Fruit fly (Drosophila melanogaster) whole organism, embryonic: ENCODE results near the gene mRpL48.
A peak's percentile ranks its signal among the peaks of the same experiment; 100 is the strongest.

Source experiments
- ATbp ChIP-seq: fragments of 200-800 bp; sonication (Bioruptor generic); optimal IDR thresholded peaks from 2 replicates; lab custom pipeline; 2017; ENCODE audit warnings: missing biosample characterization, mild to moderate bottlenecking, missing genetic modification characterization, missing genetic modification reagents
- Awh ChIP-seq: fragments of 200-800 bp; sonication (Bioruptor generic); IDR thresholded peaks from 2 replicates; pipeline ENCODE4, ENCODE4 v1.3.6; 2022; ENCODE audit warnings: missing biosample characterization, missing genetic modification characterization
- C15 ChIP-seq: fragments of 200-800 bp; sonication (Bioruptor generic); IDR thresholded peaks from 3 replicates; pipeline ENCODE4 v1.3.6; 2022; ENCODE audit warnings: missing biosample characterization, missing genetic modification characterization
- CG1024 ChIP-seq: fragments of 200-800 bp; sonication (Bioruptor generic); IDR thresholded peaks from 2 replicates; pipeline ENCODE4 v1.3.6; 2022; ENCODE audit warnings: missing biosample characterization, missing genetic modification characterization
- CG10543 ChIP-seq: fragments of 200-800 bp; sonication (Bioruptor generic); optimal IDR thresholded peaks from 3 replicates; lab custom pipeline; 2017; ENCODE audit warnings: missing biosample characterization, mild to moderate bottlenecking, missing genetic modification characterization, moderate library complexity
- CG11085 ChIP-seq: fragments of 200-800 bp; sonication (Bioruptor generic); IDR thresholded peaks from 2 replicates; pipeline ENCODE4 v1.3.6; 2022; ENCODE audit warnings: missing biosample characterization, missing genetic modification characterization
- CG11247 ChIP-seq: fragments of 200-800 bp; sonication (Bioruptor generic); IDR thresholded peaks from 2 replicates; pipeline ENCODE4 v1.3.6; 2022; ENCODE audit warnings: missing biosample characterization, missing genetic modification characterization
- CG12744 ChIP-seq: fragments of 200-800 bp; sonication (Bioruptor generic); optimal IDR thresholded peaks from 2 replicates; lab custom pipeline; 2016; ENCODE audit warnings: missing biosample characterization, missing genetic modification characterization
- CG13775 ChIP-seq: fragments of 200-800 bp; sonication (Bioruptor generic); optimal IDR thresholded peaks from 3 replicates; lab custom pipeline; 2017; ENCODE audit warnings: missing biosample characterization, mild to moderate bottlenecking, missing genetic modification characterization
- CG1647 ChIP-seq: fragments of 200-800 bp; sonication (Bioruptor generic); optimal IDR thresholded peaks from 3 replicates; lab custom pipeline; 2016; ENCODE audit warnings: missing biosample characterization, missing genetic modification characterization
- CG16863 ChIP-seq: fragments of 200-800 bp; sonication (Bioruptor generic); optimal IDR thresholded peaks from 3 replicates; lab custom pipeline; 2016; ENCODE audit warnings: missing biosample characterization, missing genetic modification characterization
- CG17359 ChIP-seq: fragments of 200-800 bp; sonication (Bioruptor generic); optimal IDR thresholded peaks from 3 replicates; lab custom pipeline; 2018; ENCODE audit warnings: missing biosample characterization, mild to moderate bottlenecking, missing genetic modification characterization, moderate library complexity
- CG18619 ChIP-seq: fragments of 200-800 bp; sonication (Bioruptor generic); optimal IDR thresholded peaks from 3 replicates; lab custom pipeline; 2017; ENCODE audit warnings: missing biosample characterization, mild to moderate bottlenecking, missing genetic modification characterization
- CG2678 ChIP-seq: fragments of 200-800 bp; sonication (Bioruptor generic); optimal IDR thresholded peaks from 3 replicates; lab custom pipeline; 2019; ENCODE audit warnings: missing biosample characterization, mild to moderate bottlenecking, missing genetic modification characterization, moderate library complexity
- CG4404 ChIP-seq: fragments of 200-800 bp; sonication (Bioruptor generic); IDR thresholded peaks from 2 replicates; pipeline ENCODE4 v1.3.6; 2022; ENCODE audit warnings: missing biosample characterization, missing genetic modification characterization
- CG5245 ChIP-seq: fragments of 200-800 bp; sonication (Bioruptor generic); optimal IDR thresholded peaks from 3 replicates; lab custom pipeline; 2016; ENCODE audit warnings: missing biosample characterization, missing genetic modification characterization
- CG5953 ChIP-seq: fragments of 200-800 bp; sonication (Bioruptor generic); IDR thresholded peaks from 2 replicates; pipeline ENCODE4 v1.3.6; 2022; ENCODE audit warnings: missing biosample characterization, missing genetic modification characterization
- CG6683 ChIP-seq: fragments of 200-800 bp; sonication (Bioruptor generic); optimal IDR thresholded peaks from 2 replicates; lab custom pipeline; 2017; ENCODE audit warnings: missing biosample characterization, mild to moderate bottlenecking, missing genetic modification characterization, missing genetic modification reagents
- CG6765 ChIP-seq: fragments of 200-800 bp; sonication (Bioruptor generic); optimal IDR thresholded peaks from 3 replicates; lab custom pipeline; 2017; ENCODE audit warnings: missing biosample characterization, mild to moderate bottlenecking, missing genetic modification characterization
- CG7357 ChIP-seq: fragments of 200-800 bp; sonication (Bioruptor generic); IDR thresholded peaks from 3 replicates; pipeline ENCODE4 v1.3.6; 2022; ENCODE audit warnings: missing biosample characterization, missing genetic modification characterization
- CG7556 ChIP-seq: fragments of 200-800 bp; sonication (Bioruptor generic); optimal IDR thresholded peaks from 2 replicates; lab custom pipeline; 2017; ENCODE audit warnings: missing biosample characterization, mild to moderate bottlenecking, missing genetic modification characterization
- CG8281 ChIP-seq: fragments of 200-800 bp; sonication (Bioruptor generic); optimal IDR thresholded peaks from 2 replicates; lab custom pipeline; 2018; ENCODE audit warnings: missing biosample characterization, mild to moderate bottlenecking, missing genetic modification characterization, moderate library complexity
- CG9437 ChIP-seq: fragments of 200-800 bp; sonication (Bioruptor generic); optimal IDR thresholded peaks from 2 replicates; lab custom pipeline; 2018; ENCODE audit warnings: missing biosample characterization, mild to moderate bottlenecking, missing genetic modification characterization
- CrebB ChIP-seq: fragments of 200-800 bp; sonication (Bioruptor generic); optimal IDR thresholded peaks from 3 replicates; lab custom pipeline; 2018; ENCODE audit warnings: missing biosample characterization, mild to moderate bottlenecking, missing genetic modification characterization
- Drgx ChIP-seq: fragments of 200-800 bp; sonication (Bioruptor generic); IDR thresholded peaks from 2 replicates; pipeline ENCODE4 v1.3.6; 2022; ENCODE audit warnings: missing biosample characterization, missing genetic modification characterization
- Max ChIP-seq: fragments of 200-800 bp; sonication (Bioruptor generic); optimal IDR thresholded peaks from 2 replicates; lab custom pipeline; 2016; ENCODE audit warnings: missing biosample characterization, mild to moderate bottlenecking, missing genetic modification characterization
- NK7.1 ChIP-seq: fragments of 200-800 bp; sonication (Bioruptor generic); optimal IDR thresholded peaks from 3 replicates; lab custom pipeline; 2016; ENCODE audit warnings: missing biosample characterization, missing genetic modification characterization
- Nf-YA ChIP-seq: fragments of 200-800 bp; sonication (Bioruptor generic); IDR thresholded peaks from 2 replicates; pipeline ENCODE4 v1.3.6; 2022; ENCODE audit warnings: missing biosample characterization, missing genetic modification characterization
- Nf-YB ChIP-seq: fragments of 200-800 bp; sonication (Bioruptor generic); optimal IDR thresholded peaks from 3 replicates; lab custom pipeline; 2019; ENCODE audit warnings: missing biosample characterization, mild to moderate bottlenecking, missing genetic modification characterization, moderate library complexity
- Oaz ChIP-seq: fragments of 200-800 bp; sonication (Bioruptor generic); IDR thresholded peaks from 2 replicates; pipeline ENCODE4 v1.3.6; 2022; ENCODE audit warnings: missing biosample characterization, missing genetic modification characterization
- Side ChIP-seq: fragments of 200-800 bp; sonication (Bioruptor generic); optimal IDR thresholded peaks from 2 replicates; lab custom pipeline; 2016; ENCODE audit warnings: missing biosample characterization, missing genetic modification characterization
- al ChIP-seq: fragments of 200-800 bp; sonication (Bioruptor generic); IDR thresholded peaks from 2 replicates; pipeline ENCODE4 v1.3.6; 2022; ENCODE audit warnings: missing biosample characterization, missing genetic modification characterization
- bab2 ChIP-seq: fragments of 200-800 bp; sonication (Bioruptor generic); optimal IDR thresholded peaks from 2 replicates; lab custom pipeline; 2016; ENCODE audit warnings: missing biosample characterization, missing genetic modification characterization
- croc ChIP-seq: fragments of 200-800 bp; sonication (Bioruptor generic); conservative IDR thresholded peaks from 3 replicates; pipeline ENCODE4 v1.3.6; 2022; ENCODE audit warnings: missing biosample characterization, missing genetic modification characterization
- esg ChIP-seq: fragments of 200-800 bp; sonication (Bioruptor generic); conservative IDR thresholded peaks from 2 replicates; pipeline ENCODE4 v1.3.6; 2022; ENCODE audit warnings: missing biosample characterization, missing genetic modification characterization
- fd3F ChIP-seq: fragments of 200-800 bp; sonication (Bioruptor generic); optimal IDR thresholded peaks from 2 replicates; lab custom pipeline; 2018; ENCODE audit warnings: missing biosample characterization, mild to moderate bottlenecking, missing genetic modification characterization, moderate library complexity
- gcm2 ChIP-seq: fragments of 200-800 bp; sonication (Bioruptor generic); optimal IDR thresholded peaks from 2 replicates; lab custom pipeline; 2016; ENCODE audit warnings: missing biosample characterization, missing genetic modification characterization
- gsb-n ChIP-seq: fragments of 200-800 bp; sonication (Bioruptor generic); optimal IDR thresholded peaks from 3 replicates; lab custom pipeline; 2018; ENCODE audit warnings: missing biosample characterization, mild to moderate bottlenecking, missing genetic modification characterization
- h ChIP-seq: fragments of >200 bp; optimal IDR thresholded peaks from 2 replicates; lab custom pipeline; 2017
- jigr1 ChIP-seq: fragments of 200-800 bp; sonication (Bioruptor generic); IDR thresholded peaks from 3 replicates; pipeline ENCODE4 v1.3.6; 2022; ENCODE audit warnings: missing biosample characterization, missing genetic modification characterization
- lab ChIP-seq: fragments of 200-800 bp; sonication (Bioruptor generic); optimal IDR thresholded peaks from 3 replicates; lab custom pipeline; 2017; ENCODE audit warnings: missing biosample characterization, missing genetic modification characterization, mild to moderate bottlenecking, moderate library complexity, missing genetic modification reagents
- maf-S ChIP-seq: fragments of 200-800 bp; sonication (Bioruptor generic); optimal IDR thresholded peaks from 2 replicates; lab custom pipeline; 2016; ENCODE audit warnings: missing biosample characterization, missing genetic modification characterization
- mld ChIP-seq: fragments of 200-800 bp; sonication (Bioruptor generic); IDR thresholded peaks from 3 replicates; pipeline ENCODE4 v1.3.6; 2022; ENCODE audit warnings: missing biosample characterization, missing genetic modification characterization; ENCODE audit not compliant: partially characterized antibody
- pb ChIP-seq: fragments of 200-800 bp; sonication (Bioruptor generic); optimal IDR thresholded peaks from 3 replicates; lab custom pipeline; 2016; ENCODE audit warnings: missing biosample characterization, missing genetic modification characterization
- pho ChIP-seq: fragments of 200-800 bp; sonication (Bioruptor generic); optimal IDR thresholded peaks from 2 replicates; lab custom pipeline; 2016; ENCODE audit warnings: missing biosample characterization, missing genetic modification characterization
- stc ChIP-seq: fragments of 200-800 bp; sonication (Bioruptor generic); IDR thresholded peaks from 2 replicates; pipeline ENCODE4 v1.3.6; 2022; ENCODE audit warnings: missing biosample characterization, missing genetic modification characterization
- trh ChIP-seq: fragments of 200-800 bp; sonication (Bioruptor generic); optimal IDR thresholded peaks from 2 replicates; lab custom pipeline; 2016; ENCODE audit warnings: missing biosample characterization, missing genetic modification characterization
- wdn ChIP-seq: fragments of 200-800 bp; sonication (Bioruptor generic); IDR thresholded peaks from 2 replicates; pipeline ENCODE4 v1.3.6; 2022; ENCODE audit warnings: missing biosample characterization, missing genetic modification characterization
- z ChIP-seq: fragments of 200-800 bp; sonication (Bioruptor generic); IDR thresholded peaks from 3 replicates; pipeline ENCODE4 v1.3.6; 2022; ENCODE audit warnings: missing biosample characterization, missing genetic modification characterization
- zen2 ChIP-seq: fragments of 200-800 bp; sonication (Bioruptor generic); IDR thresholded peaks from 3 replicates; pipeline ENCODE4 v1.3.6; 2022; ENCODE audit warnings: missing biosample characterization, missing genetic modification characterization; ENCODE audit not compliant: partially characterized antibody
- zfh1 ChIP-seq: fragments of 200-800 bp; sonication (Bioruptor generic); IDR thresholded peaks from 3 replicates; pipeline ENCODE4 v1.3.6; 2022; ENCODE audit warnings: missing biosample characterization, missing genetic modification characterization

mRpL48 gene

DNA sequence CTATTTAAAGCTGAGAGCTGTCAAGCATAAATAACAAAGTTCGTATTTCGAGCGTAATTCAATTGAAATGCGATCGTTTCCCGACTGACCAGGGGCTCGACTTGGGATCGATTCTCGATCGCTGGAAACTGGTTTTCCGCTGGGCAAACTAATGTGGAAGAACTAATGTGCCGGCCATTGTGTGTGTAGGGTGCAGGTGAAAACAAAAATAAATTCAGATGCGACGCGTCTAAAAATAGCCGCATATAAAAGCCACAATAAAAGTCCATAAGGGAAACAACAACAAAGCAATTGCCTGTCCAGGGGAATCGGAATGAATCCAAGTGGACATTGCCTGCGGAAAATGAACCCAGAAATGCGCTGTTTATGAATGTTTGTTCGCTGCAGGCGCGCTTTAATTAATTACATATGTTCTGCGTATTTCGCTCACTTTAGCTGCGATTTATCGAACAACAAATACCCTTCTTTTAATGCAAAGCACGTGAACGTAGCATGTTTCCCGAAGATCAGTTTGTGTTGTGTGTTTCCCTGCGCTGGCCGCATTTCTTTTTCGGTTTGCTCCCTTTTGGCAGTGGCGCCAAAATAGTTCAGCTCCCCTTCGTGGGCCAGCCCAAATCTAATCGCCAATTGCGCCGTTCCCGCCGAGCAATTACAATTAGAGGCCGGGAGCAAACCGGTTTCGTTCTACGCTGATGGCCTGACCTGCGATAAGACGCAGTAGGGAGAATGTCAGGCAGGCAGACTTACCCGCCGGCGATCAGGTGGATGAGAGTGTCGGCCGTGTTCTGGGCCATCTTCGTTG is 13.1 kb downstream of the mRpL48 start (continued):
- no peak for TF ChIP-seq pho
- no peak for TF ChIP-seq CG10543
- TF ChIP-seq CG1024: no peak
- no peak for TF ChIP-seq croc (GFP tag; lab: Robert Waterston, UW)
- no peak for TF ChIP-seq Side (GFP tag; lab: Kevin White, UChicago)
- no peak for TF ChIP-seq CG7357 (GFP tag; lab: Robert Waterston, UW)
- TF ChIP-seq CG11247 (GFP tag; lab: Robert Waterston, UW): no peak
- TF ChIP-seq CG13775 (GFP tag; lab: Kevin White, UChicago): peak; percentile 2
- no peak for TF ChIP-seq pb (GFP tag; lab: Kevin White, UChicago)
- no peak for TF ChIP-seq Nf-YA (GFP tag; lab: Robert Waterston, UW)
- no peak for TF ChIP-seq fd3F (GFP tag; lab: Kevin White, UChicago)
- no peak for TF ChIP-seq CG4404 (GFP tag; lab: Robert Waterston, UW)
- TF ChIP-seq mld: no peak
- no peak for TF ChIP-seq h (lab: Kevin White, UChicago)
- TF ChIP-seq C15 (GFP tag; lab: Robert Waterston, UW): no peak
- peak; percentile 2 for TF ChIP-seq gsb-n (tag; lab: Kevin White, UChicago)
- no peak for TF ChIP-seq CG11085 (GFP tag; lab: Robert Waterston, UW)
- no peak for TF ChIP-seq CG18619 (GFP tag; lab: Kevin White, UChicago)
- TF ChIP-seq trh (GFP tag; lab: Kevin White, UChicago): no peak
- no peak for TF ChIP-seq ATbp
- TF ChIP-seq lab: peak; percentile 20
- TF ChIP-seq Awh (GFP tag; lab: Robert Waterston, UW): 0 out of 2 replicates have a peak, but pooled peaks have one; percentile 5
- TF ChIP-seq maf-S (GFP tag; lab: Kevin White, UChicago): no peak
- 0 out of 3 replicates have a peak, but pooled peaks have one; percentile 4 for TF ChIP-seq z (GFP tag; lab: Robert Waterston, UW)
- TF ChIP-seq CG7556 (GFP tag; lab: Kevin White, UChicago): no peak
- TF ChIP-seq Max: no peak
- no peak for TF ChIP-seq CG6683 (GFP tag; lab: Kevin White, UChicago)
- no peak for TF ChIP-seq gcm2 (GFP tag; lab: Kevin White, UChicago)
- no peak for TF ChIP-seq CG16863
- TF ChIP-seq jigr1 (GFP tag; lab: Robert Waterston, UW): no peak
- no peak for TF ChIP-seq CG5953 (GFP tag; lab: Robert Waterston, UW)
- 0 out of 3 replicates have a peak, but pooled peaks have one; percentile 32 for TF ChIP-seq zfh1
- TF ChIP-seq stc (GFP tag; lab: Robert Waterston, UW): no peak
- TF ChIP-seq NK7.1 (GFP tag; lab: Kevin White, UChicago): no peak
- TF ChIP-seq CG6765 (GFP tag; lab: Kevin White, UChicago): no peak
- TF ChIP-seq CG8281 (tag; lab: Kevin White, UChicago): no peak
- TF ChIP-seq wdn (GFP tag; lab: Robert Waterston, UW): no peak
- peak; percentile 49 for TF ChIP-seq CG2678 (tag; lab: Kevin White, UChicago)
- no peak for TF ChIP-seq CG9437 (GFP tag; lab: Kevin White, UChicago)
- no peak for TF ChIP-seq zen2 (GFP tag; lab: Robert Waterston, UW)
- TF ChIP-seq bab2 (GFP tag; lab: Kevin White, UChicago): no peak
- no peak for TF ChIP-seq CG12744 (GFP tag; lab: Kevin White, UChicago)
- TF ChIP-seq Nf-YB (GFP tag; lab: Kevin White, UChicago): no peak
- TF ChIP-seq Drgx (GFP tag; lab: Robert Waterston, UW): no peak
- peak; percentile 45 for TF ChIP-seq CG17359 (tag; lab: Kevin White, UChicago)
- TF ChIP-seq Oaz (GFP tag; lab: Robert Waterston, UW): no peak
- no peak for TF ChIP-seq esg (GFP tag; lab: Robert Waterston, UW)
- no peak for TF ChIP-seq CrebB (tag; lab: Kevin White, UChicago)
- no peak for TF ChIP-seq al (GFP tag; lab: Robert Waterston, UW)
- no peak for TF ChIP-seq CG5245 (GFP tag; lab: Kevin White, UChicago)
- TF ChIP-seq CG1647: no peak
